Worm (Caenorhabditis elegans) whole organism, mixed stage, embryonic: ENCODE results near the gene F09C8.2.

Source experiments
- M03D4.4 ChIP-seq: sonication (generic microtip); optimal IDR thresholded peaks from 2 replicates; lab custom pipeline; 2017; ENCODE audit warnings: mild to moderate bottlenecking, missing genetic modification characterization, missing compliant biosample characterization
- bed-3 ChIP-seq: fragments of 200-800 bp; sonication (Bioruptor generic); optimal IDR thresholded peaks from 3 replicates; lab custom pipeline; 2018; ENCODE audit warnings: mild to moderate bottlenecking, missing genetic modification characterization, moderate library complexity, missing compliant biosample characterization
- blmp-1 ChIP-seq: fragments of 150-350 bp; optimal IDR thresholded peaks from 2 replicates; lab custom pipeline; 2014; ENCODE audit warnings: missing biosample characterization, missing genetic modification characterization
- ceh-39 ChIP-seq: fragments of 150-350 bp; optimal IDR thresholded peaks from 2 replicates; lab custom pipeline; 2014; ENCODE audit warnings: missing biosample characterization, missing genetic modification characterization
- ceh-43 ChIP-seq: fragments of 200-800 bp; sonication (Bioruptor generic); optimal IDR thresholded peaks from 2 replicates; lab custom pipeline; 2018; ENCODE audit warnings: mild to moderate bottlenecking, missing genetic modification characterization, moderate library complexity, missing compliant biosample characterization
- ceh-83 ChIP-seq: fragments of 200-800 bp; sonication (Bioruptor generic); optimal IDR thresholded peaks from 2 replicates; lab custom pipeline; 2018; ENCODE audit warnings: mild to moderate bottlenecking, missing genetic modification characterization, missing compliant biosample characterization
- ces-1 ChIP-seq: fragments of 150-350 bp; optimal IDR thresholded peaks from 2 replicates; lab custom pipeline; 2014; ENCODE audit warnings: missing biosample characterization, missing genetic modification reagents, missing genetic modification characterization
- cnd-1 ChIP-seq: fragments of 200-800 bp; sonication (Bioruptor generic); optimal IDR thresholded peaks from 2 replicates; lab custom pipeline; 2018; ENCODE audit warnings: mild to moderate bottlenecking, missing genetic modification characterization, missing compliant biosample characterization
- drap-1 ChIP-seq: fragments of 200-800 bp; sonication (Bioruptor generic); optimal IDR thresholded peaks from 3 replicates; lab custom pipeline; 2018; ENCODE audit warnings: mild to moderate bottlenecking, missing genetic modification characterization, missing compliant biosample characterization
- elt-1 ChIP-seq: sonication (generic microtip); optimal IDR thresholded peaks from 2 replicates; lab custom pipeline; 2017; ENCODE audit warnings: missing genetic modification characterization, mild to moderate bottlenecking, missing compliant biosample characterization, antibody characterized with exemption, moderate library complexity, borderline replicate concordance; ENCODE audit not compliant: insufficient read depth
- elt-3 ChIP-seq: fragments of 150-350 bp; optimal IDR thresholded peaks from 2 replicates; lab custom pipeline; 2014; ENCODE audit warnings: missing biosample characterization, missing genetic modification characterization
- flh-1 ChIP-seq: fragments of 200-800 bp; sonication (Bioruptor generic); optimal IDR thresholded peaks from 2 replicates; lab custom pipeline; 2018; ENCODE audit warnings: mild to moderate bottlenecking, missing genetic modification characterization, moderate library complexity, missing compliant biosample characterization
- ham-2 ChIP-seq: fragments of 200-800 bp; sonication (Bioruptor generic); optimal IDR thresholded peaks from 2 replicates; lab custom pipeline; 2018; ENCODE audit warnings: mild to moderate bottlenecking, missing genetic modification characterization, missing compliant biosample characterization
- hlh-1 ChIP-seq: fragments of 150-350 bp; optimal IDR thresholded peaks from 2 replicates; lab custom pipeline; 2014; ENCODE audit warnings: missing biosample characterization, missing genetic modification reagents, missing genetic modification characterization
- lin-13 ChIP-seq: fragments of 150-350 bp; optimal IDR thresholded peaks from 2 replicates; lab custom pipeline; 2014; ENCODE audit warnings: missing biosample characterization, missing genetic modification characterization
- lin-32 ChIP-seq: fragments of 200-800 bp; sonication (Bioruptor generic); optimal IDR thresholded peaks from 2 replicates; lab custom pipeline; 2018; ENCODE audit warnings: mild to moderate bottlenecking, missing genetic modification characterization, missing compliant biosample characterization
- lsy-2 ChIP-seq: fragments of 150-350 bp; optimal IDR thresholded peaks from 2 replicates; lab custom pipeline; 2014; ENCODE audit warnings: missing biosample characterization, missing genetic modification characterization
- mab-5 ChIP-seq: fragments of 150-350 bp; optimal IDR thresholded peaks from 2 replicates; lab custom pipeline; 2014; ENCODE audit warnings: missing biosample characterization, missing genetic modification characterization
- mep-1 ChIP-seq: fragments of 150-350 bp; optimal IDR thresholded peaks from 2 replicates; lab custom pipeline; 2017; ENCODE audit warnings: missing biosample characterization, missing genetic modification reagents, missing genetic modification characterization, inconsistent platforms
- mls-2 ChIP-seq: sonication (generic microtip); optimal IDR thresholded peaks from 2 replicates; lab custom pipeline; 2016; ENCODE audit warnings: mild to moderate bottlenecking, missing genetic modification characterization, moderate library complexity, missing compliant biosample characterization
- nhr-12 ChIP-seq: fragments of 150-350 bp; optimal IDR thresholded peaks from 2 replicates; lab custom pipeline; 2014; ENCODE audit warnings: missing biosample characterization, missing genetic modification characterization
- nhr-2 ChIP-seq: fragments of 150-350 bp; optimal IDR thresholded peaks from 2 replicates; lab custom pipeline; 2014; ENCODE audit warnings: missing biosample characterization, missing genetic modification characterization
- nhr-237 ChIP-seq: fragments of 150-350 bp; optimal IDR thresholded peaks from 2 replicates; lab custom pipeline; 2014; ENCODE audit warnings: missing biosample characterization, missing genetic modification characterization
- nhr-28 ChIP-seq: fragments of 150-350 bp; optimal IDR thresholded peaks from 2 replicates; lab custom pipeline; 2014; ENCODE audit warnings: missing biosample characterization, missing genetic modification characterization
- nhr-76 ChIP-seq: sonication (generic microtip); optimal IDR thresholded peaks from 2 replicates; lab custom pipeline; 2017; ENCODE audit warnings: missing biosample characterization, missing genetic modification characterization
- pha-4 ChIP-seq: fragments of 150-350 bp; optimal IDR thresholded peaks from 2 replicates; lab custom pipeline; 2018; ENCODE audit warnings: missing biosample characterization, missing genetic modification reagents, missing genetic modification characterization
- sem-2 ChIP-seq: fragments of 200-800 bp; sonication (Bioruptor generic); optimal IDR thresholded peaks from 2 replicates; lab custom pipeline; 2018; ENCODE audit warnings: mild to moderate bottlenecking, missing genetic modification characterization, missing compliant biosample characterization
- snpc-4 ChIP-seq: fragments of 150-350 bp; optimal IDR thresholded peaks from 2 replicates; lab custom pipeline; 2014; ENCODE audit warnings: missing biosample characterization, missing genetic modification characterization
- sptf-1 ChIP-seq: sonication (generic microtip); optimal IDR thresholded peaks from 2 replicates; lab custom pipeline; 2017; ENCODE audit warnings: mild to moderate bottlenecking, missing genetic modification characterization, moderate library complexity, missing compliant biosample characterization
- tbx-8 ChIP-seq: fragments of 200-800 bp; sonication (Bioruptor generic); optimal IDR thresholded peaks from 2 replicates; lab custom pipeline; 2018; ENCODE audit warnings: mild to moderate bottlenecking, missing genetic modification characterization, moderate library complexity, missing compliant biosample characterization
- unc-120 ChIP-seq: sonication (generic microtip); optimal IDR thresholded peaks from 2 replicates; lab custom pipeline; 2017; ENCODE audit warnings: missing genetic modification characterization, missing compliant biosample characterization; ENCODE audit not compliant: poor library complexity, severe bottlenecking
- unc-39 ChIP-seq: fragments of 150-350 bp; optimal IDR thresholded peaks from 2 replicates; lab custom pipeline; 2014; ENCODE audit warnings: missing biosample characterization, missing genetic modification characterization
- unc-62 ChIP-seq: fragments of 150-350 bp; optimal IDR thresholded peaks from 2 replicates; lab custom pipeline; 2014; ENCODE audit warnings: missing biosample characterization, missing genetic modification reagents, missing genetic modification characterization
- zip-8 ChIP-seq: fragments of 150-350 bp; optimal IDR thresholded peaks from 2 replicates; lab custom pipeline; 2014; ENCODE audit warnings: missing biosample characterization, missing genetic modification characterization
- ztf-11 ChIP-seq: fragments of 150-350 bp; optimal IDR thresholded peaks from 2 replicates; lab custom pipeline; 2014; ENCODE audit warnings: missing biosample characterization, missing genetic modification characterization

The F09C8.2 gene

ce11 chrX:16155216-16155991, 8.6 kb upstream of the F09C8.2 start:
- TF ChIP-seq blmp-1 (tag; lab: Kevin White, UChicago), result no peak
- peak; percentile 4 for TF ChIP-seq sptf-1 (tag; lab: Kevin White, UChicago)
- no peak for TF ChIP-seq nhr-2 (tag; lab: Kevin White, UChicago)
- no peak for TF ChIP-seq unc-120
- TF ChIP-seq M03D4.4 (tag; lab: Kevin White, UChicago), result no peak
- TF ChIP-seq elt-1 (tag; lab: Kevin White, UChicago), result no peak
- TF ChIP-seq ces-1, result peak; percentile 66
- peak; percentile 31 for TF ChIP-seq hlh-1

ce11 chrX:16153744-16154143, 6.9 kb upstream of the F09C8.2 start:
- TF ChIP-seq ceh-39 (tag; lab: Kevin White, UChicago), result no peak

DNA sequence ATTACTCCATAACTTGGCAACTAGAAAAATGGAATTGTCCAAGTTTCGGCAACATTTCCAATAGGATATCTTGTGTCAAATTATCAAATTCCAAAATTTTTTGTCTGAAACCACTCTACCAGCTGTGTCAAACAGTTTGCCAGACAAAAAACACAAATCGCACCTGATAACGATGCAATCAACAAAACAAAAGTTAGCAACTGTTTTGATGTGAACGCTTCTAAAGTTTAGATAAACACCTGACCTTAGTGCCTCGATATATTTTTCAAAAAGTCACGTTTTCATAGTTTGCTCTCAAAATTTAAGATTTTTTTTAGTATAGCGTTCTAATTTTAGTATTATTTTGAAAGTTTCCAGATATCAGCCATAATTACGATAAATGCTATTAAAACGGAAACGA, 4.5 kb upstream of the F09C8.2 start:
- TF ChIP-seq sem-2 (GFP tag; lab: Kevin White, UChicago), result no peak
- TF ChIP-seq cnd-1 (tag; lab: Kevin White, UChicago), result no peak
- TF ChIP-seq zip-8 (tag; lab: Kevin White, UChicago), result no peak
- TF ChIP-seq ceh-39 (tag; lab: Kevin White, UChicago), result no peak
- TF ChIP-seq mls-2 (tag; lab: Kevin White, UChicago), result no peak
- TF ChIP-seq unc-39, result no peak
- no peak for TF ChIP-seq ces-1
- no peak for TF ChIP-seq mab-5 (tag; lab: Kevin White, UChicago)
- no peak for TF ChIP-seq unc-62 (GFP tag; lab: Kevin White, UChicago)
- TF ChIP-seq tbx-8 (GFP tag; lab: Kevin White, UChicago), result no peak
- TF ChIP-seq ztf-11 (tag; lab: Kevin White, UChicago), result no peak
- no peak for TF ChIP-seq unc-120
- no peak for TF ChIP-seq flh-1 (GFP tag; lab: Kevin White, UChicago)
- no peak for TF ChIP-seq elt-3 (tag; lab: Kevin White, UChicago)
- TF ChIP-seq ceh-83 (GFP tag; lab: Kevin White, UChicago), result no peak
- TF ChIP-seq pha-4, result no peak
- no peak for TF ChIP-seq blmp-1 (tag; lab: Kevin White, UChicago)
- TF ChIP-seq ham-2 (GFP tag; lab: Kevin White, UChicago), result no peak
- no peak for TF ChIP-seq ceh-43 (GFP tag; lab: Kevin White, UChicago)

DNA sequence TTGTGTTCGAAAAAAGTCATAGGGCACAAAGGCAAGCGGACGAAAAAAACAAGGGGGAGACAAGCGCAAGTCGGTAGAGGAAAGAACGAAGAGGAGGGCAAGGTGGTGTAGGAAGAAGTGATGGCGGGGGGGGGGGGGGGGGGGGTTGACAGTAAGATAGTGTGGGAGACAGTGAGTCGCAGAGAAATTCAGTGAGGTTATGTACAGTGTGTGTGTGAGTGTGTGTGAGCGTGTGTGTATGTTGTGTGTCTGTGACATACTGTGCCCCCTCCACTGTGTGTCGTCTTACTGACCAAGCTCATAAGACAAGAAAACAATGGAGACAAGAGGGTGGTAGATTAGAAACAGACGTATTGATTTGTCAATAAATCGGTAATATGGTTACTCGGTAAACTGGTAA, 3.3 kb upstream of the F09C8.2 start:
- TF ChIP-seq ham-2 (GFP tag; lab: Kevin White, UChicago) (peak; percentile 10), ces-1 (no peak), lin-13 (tag; lab: Kevin White, UChicago) (no peak), elt-3 (tag; lab: Kevin White, UChicago) (no peak), lin-32 (GFP tag; lab: Kevin White, UChicago) (no peak), tbx-8 (GFP tag; lab: Kevin White, UChicago) (no peak), nhr-237 (tag; lab: Kevin White, UChicago) (no peak), zip-8 (tag; lab: Kevin White, UChicago) (no peak), nhr-2 (tag; lab: Kevin White, UChicago) (peak; percentile 89), blmp-1 (tag; lab: Kevin White, UChicago) (no peak), pha-4 (peak; percentile 93), snpc-4 (tag; lab: Kevin White, UChicago) (no peak), mls-2 (tag; lab: Kevin White, UChicago) (peak; percentile 76), unc-39 (no peak), sptf-1 (tag; lab: Kevin White, UChicago) (peak; percentile 82), hlh-1 (no peak), ceh-43 (GFP tag; lab: Kevin White, UChicago) (no peak), cnd-1 (tag; lab: Kevin White, UChicago) (no peak), mab-5 (tag; lab: Kevin White, UChicago) (no peak), nhr-28 (tag; lab: Kevin White, UChicago) (no peak), bed-3 (GFP tag; lab: Kevin White, UChicago) (no peak), unc-120 (peak; percentile 1), nhr-76 (tag; lab: Kevin White, UChicago) (no peak), ceh-83 (GFP tag; lab: Kevin White, UChicago) (no peak), drap-1 (GFP tag; lab: Kevin White, UChicago) (peak; percentile 38), nhr-12 (tag; lab: Kevin White, UChicago) (no peak), ztf-11 (tag; lab: Kevin White, UChicago) (no peak), ceh-39 (tag; lab: Kevin White, UChicago) (no peak), M03D4.4 (tag; lab: Kevin White, UChicago) (peak; percentile 56), unc-62 (GFP tag; lab: Kevin White, UChicago) (no peak), lsy-2 (tag; lab: Kevin White, UChicago) (no peak), elt-1 (tag; lab: Kevin White, UChicago) (no peak), flh-1 (GFP tag; lab: Kevin White, UChicago) (no peak), sem-2 (GFP tag; lab: Kevin White, UChicago) (no peak), mep-1 (no peak)
- TF ChIP-seq, all 35 proteins: peak for 8
